Worm (Caenorhabditis elegans): ENCODE measurements around the gene T27A10.2.
A peak's percentile ranks its signal among the peaks of the same experiment; 100 is the strongest.

T27A10.2 gene

ce11 chrX:3601531-3601930 lies 15.8 kb downstream of the T27A10.2 start, which contains the start of gene C18B2.3:
TSS of gene C18B2.3 (plus strand) at chrX:3601831.
- TF ChIP-seq spr-3 (GFP tag; optimal IDR thresholded peaks at IDR 0.05) (no peak), unc-62 (GFP tag; optimal IDR thresholded peaks at IDR 0.05 in 1 of 2) (peak in 1 of 2 experiments; percentile 87), unc-62 (tag; optimal IDR thresholded peaks at IDR 0.05) (no peak)

ce11 chrX:3602622-3603021 lies 16.9 kb downstream of the T27A10.2 start:
- TF ChIP-seq F49E8.2 (tag; optimal IDR thresholded peaks at IDR 0.05; ENCODE audit: borderline replicate concordance) (no peak), snpc-4 (tag; optimal IDR thresholded peaks at IDR 0.05) (no peak), ceh-44 (GFP tag; IDR thresholded peaks at IDR 0.05) (no peak), ceh-28 (tag; optimal IDR thresholded peaks at IDR 0.05) (no peak), unc-39 (tag; optimal IDR thresholded peaks at IDR 0.05) (no peak), hlh-11 (tag; optimal IDR thresholded peaks at IDR 0.05) (no peak), lin-39 (tag; optimal IDR thresholded peaks at IDR 0.05) (no peak), hif-1 (tag; optimal IDR thresholded peaks at IDR 0.05) (no peak), ZK546.5 (tag; optimal IDR thresholded peaks at IDR 0.05) (no peak), saeg-2 (GFP tag; IDR thresholded peaks at IDR 0.05) (no peak), aly-2 (tag; optimal IDR thresholded peaks at IDR 0.05) (no peak), F44E2.7 (GFP tag; IDR thresholded peaks at IDR 0.05) (no peak), skn-1 (tag; optimal IDR thresholded peaks at IDR 0.05) (no peak), nhr-41 (GFP tag; IDR thresholded peaks at IDR 0.05) (no peak), zip-2 (tag; optimal IDR thresholded peaks at IDR 0.05) (no peak)

ce11 chrX:3605727-3606126 lies 20.0 kb downstream of the T27A10.2 start, which contains the start of gene C18B2.4:
TSS of gene C18B2.4 (minus strand) at chrX:3605741.
- peak in 1 of 2 experiments; percentile 53 for TF ChIP-seq unc-62 (GFP tag; optimal IDR thresholded peaks at IDR 0.05 in 1 of 2)
- no peak for TF ChIP-seq unc-62 (tag; optimal IDR thresholded peaks at IDR 0.05)
- TF ChIP-seq mdl-1 (tag; optimal IDR thresholded peaks at IDR 0.05): peak in 1 of 2 experiments; percentile 35
- TF ChIP-seq jun-1 (tag; optimal IDR thresholded peaks at IDR 0.05): no peak
- no peak for TF ChIP-seq gei-8 (GFP tag; optimal IDR thresholded peaks at IDR 0.05)
- TF ChIP-seq ama-1 (optimal IDR thresholded peaks at IDR 0.05): peak; percentile 51
- TF ChIP-seq ceh-20 (GFP tag; IDR thresholded peaks at IDR 0.05): peak; percentile 87
- TF ChIP-seq ztf-7 (tag; optimal IDR thresholded peaks at IDR 0.05): no peak
- peak; percentile 76 for TF ChIP-seq nhr-11 (tag; optimal IDR thresholded peaks at IDR 0.05)
- peak in 1 of 2 experiments; percentile 66 for TF ChIP-seq hif-1 (tag; optimal IDR thresholded peaks at IDR 0.05)
- no peak for TF ChIP-seq lin-39 (tag; optimal IDR thresholded peaks at IDR 0.05)
- TF ChIP-seq F37D6.2 (tag; optimal IDR thresholded peaks at IDR 0.05): peak; percentile 13
- peak; percentile 28; the same call in 1 of the 2 replicates for TF ChIP-seq set-16 (GFP tag; IDR thresholded peaks at IDR 0.05)
- TF ChIP-seq hmg-1.1 (GFP tag; IDR thresholded peaks at IDR 0.05): peak; percentile 83
- no peak for TF ChIP-seq pha-4 (GFP tag; IDR thresholded peaks at IDR 0.05)
- TF ChIP-seq pha-4 (tag; optimal IDR thresholded peaks at IDR 0.05): peak; percentile 59
- 0 out of 2 replicates have a peak, but pooled peaks have one; percentile 7 for TF ChIP-seq arid-1 (GFP tag; conservative IDR thresholded peaks at IDR 0.05)
- TF ChIP-seq nhr-28 (tag; optimal IDR thresholded peaks at IDR 0.05): peak; percentile 81
- peak; percentile 12 for TF ChIP-seq nhr-102 (tag; optimal IDR thresholded peaks at IDR 0.05)
- peak; percentile 28 for TF ChIP-seq dpl-1 (GFP tag; optimal IDR thresholded peaks at IDR 0.05)
- TF ChIP-seq pqm-1 (tag; optimal IDR thresholded peaks at IDR 0.05): peak; percentile 62
- peak; percentile 24 to 80 for TF ChIP-seq lsy-2 (tag; optimal IDR thresholded peaks at IDR 0.05)
- TF ChIP-seq lin-1 (GFP tag; IDR thresholded peaks at IDR 0.05): peak; percentile 53; the same call in 1 of the 2 replicates
- no peak for TF ChIP-seq madf-5 (GFP tag; IDR thresholded peaks at IDR 0.05)
- TF ChIP-seq rbr-2 (tag; optimal IDR thresholded peaks at IDR 0.05): peak; percentile 67
- peak; percentile 80 for TF ChIP-seq nhr-6 (tag; optimal IDR thresholded peaks at IDR 0.05)
- peak; percentile 13 for TF ChIP-seq nhr-25 (tag; optimal IDR thresholded peaks at IDR 0.05; ENCODE audit: borderline replicate concordance, insufficient read depth)
- TF ChIP-seq hlh-30 (tag; optimal IDR thresholded peaks at IDR 0.05; ENCODE audit: insufficient read depth): peak; percentile 97
- no peak for TF ChIP-seq zag-1 (tag; optimal IDR thresholded peaks at IDR 0.05)
- TF ChIP-seq ctbp-1 (GFP tag; IDR thresholded peaks at IDR 0.05): peak; percentile 65; the same call in 1 of the 2 replicates
- TF ChIP-seq mxl-3 (GFP tag; optimal IDR thresholded peaks at IDR 0.05): peak; percentile 95
- TF ChIP-seq dve-1 (tag; optimal IDR thresholded peaks at IDR 0.05; ENCODE audit: insufficient read depth): peak; percentile 79
- no peak for TF ChIP-seq snpc-4 (tag; optimal IDR thresholded peaks at IDR 0.05)
- peak; percentile 40; the same call in 1 of the 2 replicates for TF ChIP-seq vab-7 (GFP tag; IDR thresholded peaks at IDR 0.05)
- TF ChIP-seq lir-3 (tag; optimal IDR thresholded peaks at IDR 0.05): no peak
